Fruit fly (Drosophila melanogaster): ENCODE measurements around the gene PNUTS.

PNUTS gene

dm6 chr2L:870749-871418 is 619 bp downstream of the PNUTS start (continued):
- TF ChIP-seq sqz (GFP tag; optimal IDR thresholded peaks at IDR 0.05) = peak; percentile 29
- no peak for TF ChIP-seq kah (GFP tag; optimal IDR thresholded peaks at IDR 0.05)
- TF ChIP-seq caup (GFP tag; optimal IDR thresholded peaks at IDR 0.05; ENCODE audit: severe bottlenecking) = peak; percentile 61
- no peak for TF ChIP-seq Spps (tag; optimal IDR thresholded peaks at IDR 0.05)
- TF ChIP-seq ro (GFP tag; IDR thresholded peaks at IDR 0.05) = 0 out of 2 replicates have a peak, but pooled peaks have one; percentile 15
- TF ChIP-seq Hr51 (GFP tag; optimal IDR thresholded peaks at IDR 0.05) = peak; percentile 67 to 71
- TF ChIP-seq CG17385 (GFP tag; optimal IDR thresholded peaks at IDR 0.05) = peak; percentile 29
- TF ChIP-seq Hey (tag; optimal IDR thresholded peaks at IDR 0.05) = peak; percentile 15
- no peak for TF ChIP-seq NC2α (GFP tag; optimal IDR thresholded peaks at IDR 0.05)
- peak; percentile 69 for TF ChIP-seq CG16863 (GFP tag; optimal IDR thresholded peaks at IDR 0.05)
- TF ChIP-seq slp2 (GFP tag; optimal IDR thresholded peaks at IDR 0.05) = peak; percentile 77
- TF ChIP-seq org-1 (GFP tag; optimal IDR thresholded peaks at IDR 0.05) = peak; percentile 59
- TF ChIP-seq Doc2 (GFP tag; IDR thresholded peaks at IDR 0.05) = no peak; the same call in 1 of the 2 replicates
- peak; percentile 79 for TF ChIP-seq chm (GFP tag; IDR thresholded peaks at IDR 0.05)
- peak; percentile 32 for TF ChIP-seq p53 (GFP tag; optimal IDR thresholded peaks at IDR 0.05)
- peak; percentile 66 for TF ChIP-seq Optix (GFP tag; IDR thresholded peaks at IDR 0.05)
- TF ChIP-seq C15 (GFP tag; IDR thresholded peaks at IDR 0.05) = 0 out of 3 replicates have a peak, but pooled peaks have one; percentile 44
- TF ChIP-seq CG1792 (GFP tag; optimal IDR thresholded peaks at IDR 0.05) = no peak
- peak; percentile 51 for TF ChIP-seq Abd-B (GFP tag; optimal IDR thresholded peaks at IDR 0.05)
- TF ChIP-seq CG12942 (GFP tag; optimal IDR thresholded peaks at IDR 0.05) = peak; percentile 74
- no peak for TF ChIP-seq CG17802 (tag; optimal IDR thresholded peaks at IDR 0.05)
- TF ChIP-seq Blimp-1 (GFP tag; optimal IDR thresholded peaks at IDR 0.05) = peak; percentile 61
- no peak for TF ChIP-seq D (optimal IDR thresholded peaks at IDR 0.05)
- peak; percentile 41 for TF ChIP-seq D (GFP tag; optimal IDR thresholded peaks at IDR 0.05)
- peak; percentile 44 for TF ChIP-seq Oli (tag; optimal IDR thresholded peaks at IDR 0.05)
- peak; percentile 78 for TF ChIP-seq CG4424 (GFP tag; optimal IDR thresholded peaks at IDR 0.05)
- peak; percentile 29 for TF ChIP-seq maf-S (GFP tag; optimal IDR thresholded peaks at IDR 0.05)
- TF ChIP-seq CG14667 (GFP tag; IDR thresholded peaks at IDR 0.05) = no peak
- peak; percentile 64 for TF ChIP-seq Meics (GFP tag; optimal IDR thresholded peaks at IDR 0.05)
- no peak for TF ChIP-seq abd-A (tag; optimal IDR thresholded peaks at IDR 0.05)
- peak; percentile 64 for TF ChIP-seq Sin3A (optimal IDR thresholded peaks at IDR 0.05)
- no peak for TF ChIP-seq sc (optimal IDR thresholded peaks at IDR 0.05)
- peak; percentile 47 for TF ChIP-seq sc (GFP tag; optimal IDR thresholded peaks at IDR 0.05)
- TF ChIP-seq eyg (GFP tag; optimal IDR thresholded peaks at IDR 0.05) = peak; percentile 9
- 0 out of 2 replicates have a peak, but pooled peaks have one; percentile 31 for TF ChIP-seq CG11696 (GFP tag; IDR thresholded peaks at IDR 0.05)
- peak; percentile 94 for TF ChIP-seq Ets65A (GFP tag)
- peak; percentile 71 for TF ChIP-seq unpg (GFP tag; optimal IDR thresholded peaks at IDR 0.05)
- peak; percentile 62 for TF ChIP-seq Sry-δ (GFP tag; optimal IDR thresholded peaks at IDR 0.05)
- TF ChIP-seq CG12744 (GFP tag; optimal IDR thresholded peaks at IDR 0.05) = peak; percentile 8
- TF ChIP-seq CG14014 (GFP tag; IDR thresholded peaks at IDR 0.05) = peak; percentile 64
- TF ChIP-seq schlank (tag; optimal IDR thresholded peaks at IDR 0.05) = peak; percentile 64
- 0 out of 2 replicates have a peak, but pooled peaks have one; percentile 45 for TF ChIP-seq ranshi (GFP tag; IDR thresholded peaks at IDR 0.05)
- peak in 1 of 2 experiments; percentile 51 for TF ChIP-seq tll (GFP tag; optimal IDR thresholded peaks at IDR 0.05)
- peak; percentile 72 for TF ChIP-seq chn (GFP tag; optimal IDR thresholded peaks at IDR 0.05)
- peak; percentile 41 for TF ChIP-seq shn (GFP tag; optimal IDR thresholded peaks at IDR 0.05)
- TF ChIP-seq zen2 (GFP tag; IDR thresholded peaks at IDR 0.05; ENCODE audit: partially characterized antibody) = no peak
- TF ChIP-seq Oaz (GFP tag; IDR thresholded peaks at IDR 0.05) = no peak

All from whole organism, embryonic.